Fruit fly (Drosophila melanogaster): ENCODE measurements around the gene CG13386.

CG13386 gene

DNA sequence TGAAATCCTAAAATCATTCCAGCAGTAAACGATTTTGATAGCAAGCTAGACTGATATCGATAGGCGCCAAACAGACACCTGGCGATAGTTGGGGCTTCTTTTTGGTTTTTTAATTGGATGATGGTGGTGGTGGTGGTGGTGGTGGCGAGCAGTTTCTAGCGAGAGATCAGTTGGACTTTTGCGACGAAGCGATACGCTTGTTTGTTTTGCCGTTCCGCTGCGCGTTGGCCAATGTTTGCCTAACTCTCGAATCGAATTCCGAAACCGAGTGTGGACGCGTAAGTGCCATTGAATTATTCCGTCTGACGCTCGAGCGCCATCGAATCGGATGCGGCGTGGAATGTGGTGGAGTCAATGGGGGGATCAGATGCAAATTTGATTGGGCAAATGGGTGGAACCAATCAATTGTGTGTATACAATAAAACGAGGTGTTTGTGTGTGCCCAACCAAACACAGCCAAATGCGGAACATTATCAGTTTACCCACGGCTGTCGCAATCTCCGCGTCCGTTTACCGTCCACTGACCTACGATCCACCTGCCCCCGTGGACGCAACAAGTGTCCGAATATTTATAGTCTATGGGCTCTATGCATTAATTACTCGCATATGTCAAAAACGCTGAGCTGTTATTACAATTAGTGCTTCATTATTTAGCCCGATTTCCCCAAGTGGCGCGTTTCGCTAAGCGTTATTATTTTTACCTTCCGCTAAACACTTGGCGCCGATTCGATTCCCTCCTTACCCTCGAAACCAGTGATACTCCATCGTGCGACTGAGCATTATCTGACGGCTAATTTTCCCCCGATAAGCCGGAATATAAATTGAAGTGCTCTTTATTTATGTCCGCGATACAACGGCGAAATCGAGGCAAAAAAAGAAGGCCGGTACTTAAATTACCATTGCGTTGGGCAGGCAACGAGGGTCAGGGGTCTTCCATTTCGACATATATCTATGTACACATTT lies 28.2 kb upstream of the CG13386 start, which contains the start of gene CG17292:
Gene CG17292, plus strand, starts transcription at position 91 of the 963 bp plus-strand sequence.
- TF ChIP-seq ttk (optimal IDR thresholded peaks at IDR 0.05): no peak
- TF ChIP-seq Sin3A (optimal IDR thresholded peaks at IDR 0.05): no peak
- TF ChIP-seq psq (optimal IDR thresholded peaks at IDR 0.05): no peak

DNA sequence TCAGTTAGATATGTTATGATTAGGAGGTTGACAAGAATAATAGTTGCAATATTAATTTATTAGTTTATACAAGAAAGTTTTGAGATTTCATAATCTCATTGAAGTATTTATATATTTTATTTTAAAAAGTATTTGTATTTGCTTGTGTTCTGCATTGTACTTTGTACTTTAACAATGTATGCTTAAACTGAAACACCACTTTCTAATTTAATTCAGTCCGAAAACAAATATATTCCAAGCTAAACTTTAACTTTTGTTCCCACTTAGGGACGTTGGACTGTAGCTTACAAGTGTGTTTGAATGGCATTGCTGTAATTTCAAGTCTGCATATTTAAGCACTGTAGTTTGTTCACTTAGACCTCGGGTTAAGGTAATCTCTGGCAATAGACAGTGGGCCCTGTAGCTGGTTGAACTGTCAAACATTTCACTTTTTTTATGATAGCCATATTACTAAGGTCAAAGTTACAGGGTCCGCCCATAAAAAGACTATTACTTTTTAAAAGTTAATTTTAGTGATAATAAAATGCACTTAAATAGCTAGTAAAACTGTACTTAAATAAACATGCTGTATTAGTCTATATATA lies 27.4 kb upstream of the CG13386 start:
- no peak for TF ChIP-seq Sin3A (optimal IDR thresholded peaks at IDR 0.05)
- no peak for TF ChIP-seq h (optimal IDR thresholded peaks at IDR 0.05)

DNA sequence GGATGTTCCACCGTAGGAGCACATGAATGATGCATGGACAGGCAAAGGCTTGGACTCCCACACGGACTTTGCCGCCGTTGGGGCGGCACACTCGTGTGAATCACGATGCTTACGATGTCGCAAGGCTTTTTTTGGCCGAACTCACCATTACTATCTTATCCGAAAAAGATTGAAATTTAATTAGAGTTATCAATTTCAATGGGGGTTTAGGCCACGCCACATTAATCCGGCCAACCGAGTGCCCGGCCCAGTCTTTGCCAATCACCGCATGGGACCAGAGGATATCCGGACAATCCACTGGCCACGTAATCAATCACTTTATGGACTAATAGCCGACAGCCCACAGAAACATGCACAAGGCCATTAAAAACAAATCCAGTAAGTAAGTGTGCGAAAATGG lies 26.6 kb upstream of the CG13386 start:
- TF ChIP-seq psq (optimal IDR thresholded peaks at IDR 0.05) (no peak), insv (optimal IDR thresholded peaks at IDR 0.05) (no peak), Myc (optimal IDR thresholded peaks at IDR 0.05) (no peak), h (optimal IDR thresholded peaks at IDR 0.05) (no peak), Sin3A (optimal IDR thresholded peaks at IDR 0.05) (no peak), ttk (optimal IDR thresholded peaks at IDR 0.05) (no peak)

DNA sequence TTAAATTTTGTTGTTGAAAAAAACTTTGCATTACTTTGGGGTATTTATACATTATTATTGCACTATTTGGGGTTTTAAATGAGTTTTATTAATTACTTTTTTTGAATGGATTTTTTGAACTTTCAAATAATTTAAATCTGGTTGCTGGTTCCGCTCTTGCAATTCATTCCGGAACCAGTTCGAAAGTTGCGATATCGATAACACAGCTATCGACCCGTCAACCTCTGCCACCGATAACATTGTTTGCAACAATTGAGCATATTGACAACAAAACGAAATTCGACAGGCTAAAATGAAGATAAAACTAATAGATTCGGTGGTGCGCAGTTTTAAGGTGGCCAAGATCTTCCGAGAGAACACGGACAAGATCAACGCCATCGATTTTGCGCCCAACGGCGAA lies 24.6 kb upstream of the CG13386 start, which contains the start of gene Wdr82:
Gene Wdr82, plus strand, starts transcription at position 227 of the 400 bp plus-strand sequence.
- TF ChIP-seq Sin3A (optimal IDR thresholded peaks at IDR 0.05): no peak
- TF ChIP-seq h (optimal IDR thresholded peaks at IDR 0.05): no peak
- TF ChIP-seq Myc (optimal IDR thresholded peaks at IDR 0.05): no peak
- TF ChIP-seq ttk (optimal IDR thresholded peaks at IDR 0.05): no peak
- no peak for TF ChIP-seq psq (optimal IDR thresholded peaks at IDR 0.05)
- TF ChIP-seq insv (optimal IDR thresholded peaks at IDR 0.05): no peak

DNA sequence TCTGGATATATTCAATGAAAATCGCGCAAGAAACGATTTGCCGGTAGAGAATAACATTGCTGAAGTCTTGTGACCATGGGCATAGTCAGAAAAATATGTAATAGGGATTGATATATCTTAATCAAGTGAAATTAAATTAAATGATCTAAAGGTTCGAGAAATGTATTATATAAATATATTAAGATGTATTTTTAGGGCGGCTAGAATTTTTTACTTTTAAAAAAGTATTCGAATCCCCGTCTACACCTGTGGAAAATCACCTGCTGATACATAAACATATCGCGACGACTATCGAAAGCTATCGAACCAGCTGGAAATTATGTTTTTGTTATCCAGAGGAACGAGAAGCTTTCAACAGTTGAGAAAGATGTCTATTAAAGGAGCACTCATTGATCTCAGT lies 22.1 kb upstream of the CG13386 start, which contains the start of the genes CG13390 and CG17294:
Gene CG13390, minus strand, starts transcription at position 81 of the 400 bp plus-strand sequence.
Gene CG17294, plus strand, starts transcription at position 319 of the 400 bp plus-strand sequence.
- TF ChIP-seq psq (optimal IDR thresholded peaks at IDR 0.05) (no peak), ttk (optimal IDR thresholded peaks at IDR 0.05) (no peak), h (optimal IDR thresholded peaks at IDR 0.05) (no peak), Myc (optimal IDR thresholded peaks at IDR 0.05) (no peak), Sin3A (optimal IDR thresholded peaks at IDR 0.05) (no peak), insv (optimal IDR thresholded peaks at IDR 0.05) (no peak)

DNA sequence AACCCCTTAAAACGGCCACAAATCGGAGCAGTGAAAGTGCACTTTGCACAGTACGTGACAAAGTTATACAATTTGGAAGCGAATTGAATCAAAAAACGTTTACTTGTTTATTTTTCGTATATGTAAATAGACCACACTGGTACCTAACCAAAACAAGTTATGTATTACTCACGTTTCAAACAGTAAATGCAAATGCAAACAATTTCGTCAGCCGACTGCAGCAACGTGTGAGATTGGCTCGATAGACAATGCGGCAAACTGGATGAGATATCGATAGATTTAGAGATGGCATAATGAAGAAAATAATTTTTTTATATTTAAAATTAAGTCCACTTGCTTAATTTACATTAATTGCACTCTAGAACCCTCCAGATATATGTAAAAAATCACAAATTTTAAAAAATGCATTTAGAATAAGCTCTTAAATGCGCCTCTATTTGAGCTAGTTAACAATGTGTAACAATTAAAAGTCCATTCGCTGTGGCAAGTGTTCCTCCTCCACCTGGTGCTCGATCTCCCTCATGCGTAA lies 17.2 kb upstream of the CG13386 start, which contains the start of gene AlaRS:
Gene AlaRS, minus strand, starts transcription at position 257 of the 529 bp plus-strand sequence.
- no peak for TF ChIP-seq psq (optimal IDR thresholded peaks at IDR 0.05)
- TF ChIP-seq Sin3A (optimal IDR thresholded peaks at IDR 0.05): no peak
- no peak for TF ChIP-seq ttk (optimal IDR thresholded peaks at IDR 0.05)
- no peak for TF ChIP-seq Myc (optimal IDR thresholded peaks at IDR 0.05)
- no peak for TF ChIP-seq insv (optimal IDR thresholded peaks at IDR 0.05)
- no peak for TF ChIP-seq h (optimal IDR thresholded peaks at IDR 0.05)

DNA sequence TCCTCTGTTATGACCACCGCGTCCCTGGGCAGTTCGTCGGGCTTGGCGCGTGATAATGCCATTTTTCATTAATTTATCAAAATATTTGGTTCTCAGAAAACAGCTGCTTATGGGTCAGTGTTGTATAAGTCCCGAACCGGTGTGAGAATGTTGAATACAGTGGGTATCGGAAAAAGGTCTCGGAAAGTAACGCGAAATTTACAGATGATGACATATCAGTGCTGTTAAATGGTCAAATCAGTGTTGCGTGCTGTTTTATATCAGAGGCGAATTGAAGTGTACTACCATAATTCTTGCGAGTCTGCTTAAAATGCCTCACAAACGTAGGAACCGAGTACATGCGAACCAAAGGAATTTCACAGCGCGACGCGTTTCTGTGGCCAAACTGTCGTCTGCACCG lies 16.2 kb upstream of the CG13386 start, which contains the start of the genes CG13392 and Rcd4:
Gene CG13392, minus strand, starts transcription at position 162 of the 400 bp plus-strand sequence.
Gene Rcd4, plus strand, starts transcription at position 216 of the 400 bp plus-strand sequence.
- TF ChIP-seq psq (optimal IDR thresholded peaks at IDR 0.05) (no peak), Sin3A (optimal IDR thresholded peaks at IDR 0.05) (no peak)

DNA sequence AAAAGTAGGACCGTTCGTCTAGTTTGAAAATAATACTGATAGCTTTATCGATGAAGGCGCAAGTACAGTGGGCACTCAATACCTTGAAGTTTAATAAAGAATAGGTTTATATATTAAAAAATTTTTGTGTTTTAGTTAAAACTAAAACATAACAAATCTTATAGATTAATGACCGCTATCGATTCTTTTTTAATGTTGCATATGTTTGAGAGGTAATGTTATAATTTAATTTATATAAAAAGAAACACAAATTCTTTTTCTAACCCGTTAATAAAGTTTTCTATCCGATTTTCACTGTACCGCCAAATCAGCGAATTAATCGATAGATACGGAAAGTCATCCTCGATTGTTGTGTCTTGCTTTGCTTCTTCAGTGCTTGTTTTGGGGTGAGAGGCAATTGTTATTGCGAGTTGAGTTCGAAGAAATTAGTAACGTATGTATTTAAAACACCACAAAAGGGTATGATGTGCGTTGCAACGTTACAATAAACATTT lies 14.7 kb upstream of the CG13386 start, which contains the start of the genes Dad1 and CG13384:
Gene Dad1, minus strand, starts transcription at position 30 of the 494 bp plus-strand sequence.
Gene CG13384, plus strand, starts transcription at position 348 of the 494 bp plus-strand sequence.
- TF ChIP-seq insv (optimal IDR thresholded peaks at IDR 0.05) (no peak), psq (optimal IDR thresholded peaks at IDR 0.05) (no peak), h (optimal IDR thresholded peaks at IDR 0.05) (no peak), Sin3A (optimal IDR thresholded peaks at IDR 0.05) (no peak), Myc (optimal IDR thresholded peaks at IDR 0.05) (no peak), ttk (optimal IDR thresholded peaks at IDR 0.05) (no peak)

DNA sequence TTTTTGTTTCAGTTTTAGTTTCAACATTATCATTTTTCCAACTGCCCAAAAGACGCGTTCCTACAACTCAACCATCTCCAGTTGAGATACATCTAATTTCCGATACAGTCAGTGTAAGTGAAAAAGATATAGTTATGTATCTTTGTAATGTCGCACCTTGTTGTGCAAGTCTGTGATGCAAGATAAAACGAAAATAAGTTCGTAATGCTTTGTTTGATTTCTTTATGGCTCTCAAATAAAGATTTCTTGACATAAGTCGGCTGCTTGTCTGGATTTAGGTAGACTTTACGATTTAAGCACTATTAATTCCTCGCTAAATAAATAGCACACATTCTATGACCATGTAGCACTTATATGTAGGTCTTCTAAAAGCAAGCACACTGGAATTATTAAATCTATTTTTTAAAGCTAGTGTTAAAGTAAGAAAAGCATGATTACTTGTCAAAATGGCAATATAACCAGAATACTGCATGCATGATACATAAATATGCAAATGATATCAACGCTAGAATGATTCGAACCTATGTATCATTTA lies 13.8 kb upstream of the CG13386 start:
- no peak for TF ChIP-seq psq (optimal IDR thresholded peaks at IDR 0.05)
- TF ChIP-seq h (optimal IDR thresholded peaks at IDR 0.05): no peak
- TF ChIP-seq Myc (optimal IDR thresholded peaks at IDR 0.05): no peak
- TF ChIP-seq Sin3A (optimal IDR thresholded peaks at IDR 0.05): no peak
- TF ChIP-seq insv (optimal IDR thresholded peaks at IDR 0.05): no peak
- no peak for TF ChIP-seq ttk (optimal IDR thresholded peaks at IDR 0.05)

DNA sequence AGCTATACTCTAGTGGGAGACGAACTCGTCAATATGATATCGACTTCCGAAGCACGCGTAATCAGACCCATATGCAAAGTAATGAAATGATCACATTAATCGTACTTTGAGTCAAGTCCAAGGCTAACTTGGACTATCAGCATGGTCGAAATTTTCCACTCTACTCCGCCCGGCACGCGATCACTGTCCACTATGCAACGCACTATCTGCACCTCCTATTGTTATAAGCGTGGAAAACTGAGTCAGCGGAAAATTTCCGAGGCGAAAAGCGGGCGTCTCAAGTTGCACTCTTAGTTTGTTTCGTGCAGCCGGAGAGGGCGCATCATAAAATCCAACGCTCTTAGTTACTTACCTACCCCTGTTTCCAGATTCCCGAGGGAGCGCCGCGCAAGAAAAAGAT lies 13.0 kb upstream of the CG13386 start:
- TF ChIP-seq Sin3A (optimal IDR thresholded peaks at IDR 0.05) (no peak), insv (optimal IDR thresholded peaks at IDR 0.05) (no peak), ttk (optimal IDR thresholded peaks at IDR 0.05) (no peak), h (optimal IDR thresholded peaks at IDR 0.05) (no peak), Myc (optimal IDR thresholded peaks at IDR 0.05) (no peak), psq (optimal IDR thresholded peaks at IDR 0.05) (no peak)

DNA sequence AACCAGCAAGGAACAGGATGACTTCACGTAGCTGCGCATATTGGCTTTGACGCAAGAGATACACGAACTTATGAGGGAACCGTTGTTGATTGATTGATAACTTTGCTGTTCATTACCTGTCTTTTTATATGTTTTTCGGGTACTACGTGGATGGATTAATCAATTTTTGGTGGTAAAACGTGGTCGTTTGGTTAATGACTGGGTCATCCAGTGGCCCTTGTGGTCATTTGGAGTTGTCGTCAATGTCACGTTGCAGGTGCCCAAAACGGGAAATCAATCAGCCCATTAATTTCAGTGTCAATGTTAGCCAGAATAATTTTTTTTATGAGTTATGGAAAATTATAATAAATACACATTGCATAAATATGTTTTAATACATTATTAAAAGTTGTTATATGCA lies 9.6 kb upstream of the CG13386 start, which contains the start of gene CG42819:
Gene CG42819, minus strand, starts transcription at position 101 of the 400 bp plus-strand sequence.
- TF ChIP-seq insv (optimal IDR thresholded peaks at IDR 0.05): no peak
- TF ChIP-seq Myc (optimal IDR thresholded peaks at IDR 0.05): no peak
- TF ChIP-seq psq (optimal IDR thresholded peaks at IDR 0.05): no peak
- TF ChIP-seq ttk (optimal IDR thresholded peaks at IDR 0.05): no peak
- no peak for TF ChIP-seq Sin3A (optimal IDR thresholded peaks at IDR 0.05)
- no peak for TF ChIP-seq h (optimal IDR thresholded peaks at IDR 0.05)

All from Kc167 (cell line).